Worm (Caenorhabditis elegans): ENCODE results near the gene R04A9.3.

DNA sequence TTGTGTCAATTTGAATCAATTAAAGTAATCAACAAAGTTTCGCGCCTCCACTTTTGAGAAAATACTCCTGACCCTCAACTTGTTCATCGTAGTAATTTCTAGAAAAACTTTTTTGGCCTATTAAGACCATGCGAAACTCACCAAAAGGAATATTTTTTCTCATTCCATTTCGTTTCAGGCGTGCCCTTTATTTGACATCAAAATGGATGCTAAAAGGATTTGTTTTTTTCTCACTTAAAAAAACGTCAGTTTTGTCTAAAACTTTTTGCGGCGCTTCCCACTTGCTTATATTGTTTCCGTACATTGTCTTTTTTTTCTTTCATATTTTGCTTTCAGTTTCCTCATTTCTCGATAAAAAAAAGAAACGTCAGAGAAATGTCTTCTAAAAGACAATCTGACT is 19.9 kb downstream of the R04A9.3 start, which contains the start of gene C04E7.5:
- TF ChIP-seq blmp-1 (tag; optimal IDR thresholded peaks at IDR 0.05) (no peak), unc-62 (GFP tag; optimal IDR thresholded peaks at IDR 0.05) (no peak), mab-5 (tag; optimal IDR thresholded peaks at IDR 0.05) (no peak), nhr-237 (tag; optimal IDR thresholded peaks at IDR 0.05) (no peak), nhr-12 (tag; optimal IDR thresholded peaks at IDR 0.05) (no peak), ceh-39 (tag; optimal IDR thresholded peaks at IDR 0.05) (no peak), unc-39 (tag; optimal IDR thresholded peaks at IDR 0.05) (no peak), bed-3 (GFP tag; optimal IDR thresholded peaks at IDR 0.05) (no peak), elt-3 (tag; optimal IDR thresholded peaks at IDR 0.05) (no peak)

Measured in whole organism, mixed stage, embryonic.